Worm (Caenorhabditis elegans) whole organism, midembryonic: ENCODE data around the gene ptr-20.

Source experiments
- T22C8.4 ChIP-seq: fragments of 200-800 bp; sonication (Bioruptor generic); IDR thresholded peaks from 2 replicates; pipeline ENCODE4 v1.3.6; 2022; ENCODE audit warnings: missing genetic modification characterization, missing compliant biosample characterization
- flt-1 ChIP-seq: fragments of 200-800 bp; sonication (Bioruptor generic); IDR thresholded peaks from 2 replicates; pipeline ENCODE4 v1.3.6; 2022; ENCODE audit warnings: missing genetic modification characterization, missing compliant biosample characterization
- klf-2 ChIP-seq: fragments of 200-800 bp; sonication (Bioruptor generic); conservative IDR thresholded peaks from 2 replicates; pipeline ENCODE4 v1.3.6; 2022; ENCODE audit warnings: missing genetic modification reagents, missing genetic modification characterization, missing compliant biosample characterization
- med-1 ChIP-seq: sonication (generic microtip); optimal IDR thresholded peaks from 2 replicates; lab custom pipeline; 2017; ENCODE audit warnings: missing genetic modification characterization, mild to moderate bottlenecking, missing compliant biosample characterization, antibody characterized with exemption, missing genetic modification reagents; ENCODE audit not compliant: insufficient read depth
- tab-1 ChIP-seq: fragments of 200-800 bp; sonication (Bioruptor generic); IDR thresholded peaks from 2 replicates; pipeline ENCODE4 v1.3.6; 2022; ENCODE audit warnings: missing genetic modification characterization, missing compliant biosample characterization
- ztf-23 ChIP-seq: fragments of 200-800 bp; sonication (Bioruptor generic); IDR thresholded peaks from 2 replicates; pipeline ENCODE4 v1.3.6; 2022; ENCODE audit warnings: missing genetic modification reagents, missing genetic modification characterization, missing compliant biosample characterization
- ztf-29 ChIP-seq: fragments of 200-800 bp; sonication (Bioruptor generic); IDR thresholded peaks from 2 replicates; pipeline ENCODE4 v1.3.6; 2022; ENCODE audit warnings: missing genetic modification reagents, missing genetic modification characterization, missing compliant biosample characterization

DNA sequence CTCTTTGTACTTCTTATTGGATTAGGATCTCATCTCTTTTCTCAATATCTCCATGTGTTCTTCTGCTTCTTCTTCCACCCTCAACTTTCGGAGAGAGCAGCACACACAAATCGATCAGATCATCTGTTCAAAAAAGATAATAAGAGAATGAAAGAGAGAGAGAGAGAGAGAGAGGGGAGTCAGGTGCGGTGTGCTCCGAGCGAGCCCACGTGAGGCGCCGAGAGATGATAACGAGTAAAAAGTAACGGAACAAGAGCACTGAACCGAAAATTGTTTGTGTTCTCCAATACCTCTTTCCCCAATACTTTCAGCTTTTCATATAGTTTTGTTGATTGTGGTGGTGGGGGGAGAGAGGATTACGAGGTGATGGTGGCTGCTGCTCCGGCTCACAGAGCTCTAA lies 36.0 kb downstream of the ptr-20 start:
- TF ChIP-seq klf-2 (GFP tag; lab: Robert Waterston, UW) (no peak), T22C8.4 (GFP tag; lab: Robert Waterston, UW) (no peak), flt-1 (GFP tag; lab: Robert Waterston, UW) (no peak), ztf-23 (GFP tag; lab: Robert Waterston, UW) (no peak), ztf-29 (no peak), med-1 (GFP tag; lab: Kevin White, UChicago) (no peak), tab-1 (no peak)
